Worm (Caenorhabditis elegans): ENCODE measurements around the gene acr-9.

ce11 chrX:13596003-13596767 lies 50.5 kb downstream of the acr-9 start, which contains the start of gene F54B11.5:
- TF ChIP-seq ces-1 (GFP tag; optimal IDR thresholded peaks at IDR 0.05): no peak
- no peak for TF ChIP-seq egl-43 (GFP tag; IDR thresholded peaks at IDR 0.05)
- no peak for TF ChIP-seq nhr-6 (tag; optimal IDR thresholded peaks at IDR 0.05)
- no peak for TF ChIP-seq R02D3.7 (tag; optimal IDR thresholded peaks at IDR 0.05)
- no peak for TF ChIP-seq jun-1 (tag; optimal IDR thresholded peaks at IDR 0.05)
- no peak for TF ChIP-seq nhr-237 (tag; optimal IDR thresholded peaks at IDR 0.05)
- TF ChIP-seq ama-1 (optimal IDR thresholded peaks at IDR 0.05): no peak
- no peak for TF ChIP-seq mxl-2 (GFP tag; conservative IDR thresholded peaks at IDR 0.05)
- TF ChIP-seq lir-3 (tag; optimal IDR thresholded peaks at IDR 0.05): no peak
- no peak for TF ChIP-seq ztf-11 (tag; optimal IDR thresholded peaks at IDR 0.05)
- TF ChIP-seq daf-12 (tag; optimal IDR thresholded peaks at IDR 0.05): no peak
- no peak for TF ChIP-seq madf-5 (GFP tag; IDR thresholded peaks at IDR 0.05)
- no peak for TF ChIP-seq nhr-76 (tag; optimal IDR thresholded peaks at IDR 0.05)

All from whole organism, L4 larva.